Fruit fly (Drosophila melanogaster) whole organism, adult: ENCODE data around the gene CG14015.

Source experiments
- CG11617 ChIP-seq: fragments of 200-800 bp; sonication (Bioruptor generic); optimal IDR thresholded peaks from 2 replicates; lab custom pipeline; 2017; ENCODE audit warnings: mild to moderate bottlenecking, missing biosample characterization, missing genetic modification reagents, missing genetic modification characterization
- CG12768 ChIP-seq: fragments of 200-800 bp; sonication (Bioruptor generic); optimal IDR thresholded peaks from 2 replicates; lab custom pipeline; 2017; ENCODE audit warnings: missing biosample characterization, missing genetic modification characterization, mild to moderate bottlenecking, moderate library complexity, missing genetic modification reagents
- CG14711 ChIP-seq: fragments of 200-800 bp; sonication (Bioruptor generic); optimal IDR thresholded peaks from 2 replicates; lab custom pipeline; 2018; ENCODE audit warnings: missing biosample characterization, mild to moderate bottlenecking, missing genetic modification characterization, moderate library complexity
- CG33017 ChIP-seq: fragments of 200-800 bp; sonication (Bioruptor generic); optimal IDR thresholded peaks from 2 replicates; lab custom pipeline; 2018; ENCODE audit warnings: missing biosample characterization, mild to moderate bottlenecking, missing genetic modification characterization, moderate library complexity
- CG5204 ChIP-seq: fragments of 200-800 bp; sonication (Bioruptor generic); optimal IDR thresholded peaks from 2 replicates; lab custom pipeline; 2016; ENCODE audit warnings: missing biosample characterization, missing genetic modification characterization
- CG7101 ChIP-seq: fragments of 200-800 bp; sonication (Bioruptor generic); optimal IDR thresholded peaks from 2 replicates; lab custom pipeline; 2018; ENCODE audit warnings: missing biosample characterization, mild to moderate bottlenecking, missing genetic modification characterization, moderate library complexity
- Mnt ChIP-seq: fragments of 200-800 bp; sonication (Bioruptor generic); optimal IDR thresholded peaks from 2 replicates; lab custom pipeline; 2016; ENCODE audit warnings: missing biosample characterization, mild to moderate bottlenecking, missing genetic modification characterization
- cic ChIP-seq: fragments of 200-800 bp; sonication (Bioruptor generic); optimal IDR thresholded peaks from 2 replicates; lab custom pipeline; 2017; ENCODE audit warnings: missing biosample characterization, mild to moderate bottlenecking, missing genetic modification characterization, moderate library complexity
- kay ChIP-seq: fragments of 200-800 bp; sonication (Bioruptor generic); peaks from one replicate; lab custom pipeline; 2016; ENCODE audit warnings: missing biosample characterization, missing genetic modification characterization, borderline replicate concordance
- toe ChIP-seq: fragments of 200-800 bp; sonication (Bioruptor generic); optimal IDR thresholded peaks from 2 replicates; lab custom pipeline; 2016; ENCODE audit warnings: missing biosample characterization, missing genetic modification characterization

- TF ChIP-seq Mnt (GFP tag; lab: Kevin White, UChicago), result no peak
- no peak for TF ChIP-seq CG11617 (GFP tag; lab: Kevin White, UChicago)
- TF ChIP-seq CG33017 (tag; lab: Kevin White, UChicago), result no peak
- no peak for TF ChIP-seq CG12768 (GFP tag; lab: Kevin White, UChicago)
- TF ChIP-seq kay, result no peak
- TF ChIP-seq CG14711 (tag; lab: Kevin White, UChicago), result no peak
- TF ChIP-seq CG7101 (tag; lab: Kevin White, UChicago), result no peak
- TF ChIP-seq CG5204, result no peak
- no peak for TF ChIP-seq toe (GFP tag; lab: Kevin White, UChicago)
- no peak for TF ChIP-seq cic
Measured at dm6 chr2L:5569503-5569902, 30.5 kb upstream of the CG14015 start.
